Fruit fly (Drosophila melanogaster) whole organism, embryonic: ENCODE data around the gene CG31908.

Experiments used
- BEAF-32 ChIP-seq: fragments of 200-800 bp; sonication (Bioruptor generic); optimal IDR thresholded peaks from 3 replicates; lab custom pipeline; 2017; ENCODE audit warnings: missing biosample characterization, missing genetic modification characterization, mild to moderate bottlenecking, moderate library complexity, missing genetic modification reagents
- CG10321 ChIP-seq: fragments of 200-800 bp; sonication (Bioruptor generic); IDR thresholded peaks from 2 replicates; pipeline ENCODE4 v1.3.6; 2022; ENCODE audit warnings: missing biosample characterization, missing genetic modification characterization
- CG17568 ChIP-seq: fragments of 200-800 bp; sonication (Bioruptor generic); optimal IDR thresholded peaks from 2 replicates; lab custom pipeline; 2018; ENCODE audit warnings: missing biosample characterization, mild to moderate bottlenecking, missing genetic modification characterization, moderate library complexity
- MESR4 ChIP-seq: fragments of 200-800 bp; sonication (Bioruptor generic); optimal IDR thresholded peaks from 2 replicates; lab custom pipeline; 2018; ENCODE audit warnings: missing biosample characterization, mild to moderate bottlenecking, missing genetic modification characterization, moderate library complexity
- Rfx ChIP-seq: fragments of 200-800 bp; sonication (Bioruptor generic); IDR thresholded peaks from 2 replicates; pipeline ENCODE4 v1.3.6; 2022; ENCODE audit warnings: missing biosample characterization, missing genetic modification characterization
- YL-1 ChIP-seq: fragments of 200-800 bp; sonication (Bioruptor generic); optimal IDR thresholded peaks from 3 replicates; lab custom pipeline; 2017; ENCODE audit warnings: missing biosample characterization, mild to moderate bottlenecking, missing genetic modification characterization
- fd102C ChIP-seq: fragments of 200-800 bp; sonication (Bioruptor generic); optimal IDR thresholded peaks from 2 replicates; lab custom pipeline; 2018; ENCODE audit warnings: missing biosample characterization, mild to moderate bottlenecking, missing genetic modification characterization, moderate library complexity
- grn ChIP-seq: fragments of 200-800 bp; sonication (Bioruptor generic); optimal IDR thresholded peaks from 3 replicates; lab custom pipeline; 2017; ENCODE audit warnings: missing biosample characterization, missing genetic modification characterization
- hbn ChIP-seq: fragments of 200-800 bp; sonication (Bioruptor generic); IDR thresholded peaks from 2 replicates; pipeline ENCODE4 v1.3.6; 2022; ENCODE audit warnings: missing biosample characterization, missing genetic modification characterization; ENCODE audit not compliant: partially characterized antibody
- insv ChIP-seq, 2 experiments: fragments of 200-800 bp; sonication (Bioruptor generic); optimal IDR thresholded peaks; 3 replicates each; lab custom pipeline; 2016 to 2018; ENCODE audit warnings: missing biosample characterization in 2 of 2, missing genetic modification characterization in 2 of 2
- prd ChIP-seq, 3 experiments: fragments of >200 bp in 2 of 3; fragments of 200-800 bp in 1 of 3; sonication (Bioruptor generic) in 1 of 3; optimal IDR thresholded peaks in 2 of 3; IDR thresholded peaks in 1 of 3; 2 replicates in 2 of 3; 3 replicates in 1 of 3; pipeline versions ENCODE4 v1.3.6 to Lab custom; 2017 to 2022; ENCODE audit warnings: missing biosample characterization in 1 of 3, missing genetic modification characterization in 1 of 3
- run ChIP-seq: fragments of 200-800 bp; sonication (Bioruptor generic); optimal IDR thresholded peaks from 3 replicates; lab custom pipeline; 2018; ENCODE audit warnings: missing biosample characterization, mild to moderate bottlenecking, missing genetic modification characterization
- salm ChIP-seq: fragments of 200-800 bp; sonication (Bioruptor generic); optimal IDR thresholded peaks from 2 replicates; lab custom pipeline; 2018; ENCODE audit warnings: missing biosample characterization, mild to moderate bottlenecking, missing genetic modification characterization

- TF ChIP-seq grn (GFP tag; lab: Kevin White, UChicago) (no peak), fd102C (GFP tag; lab: Kevin White, UChicago) (no peak), CG10321 (GFP tag; lab: Robert Waterston, UW) (no peak), CG17568 (no peak), insv (GFP tag; optimal IDR thresholded peaks at IDR 0.05; lab: Kevin White, UChicago) (no peak), hbn (GFP tag; lab: Robert Waterston, UW) (no peak), prd (optimal IDR thresholded peaks at IDR 0.05; lab: Kevin White, UChicago) (no peak), prd (GFP tag; IDR thresholded peaks at IDR 0.05; lab: Robert Waterston, UW) (no peak), YL-1 (no peak), BEAF-32 (GFP tag; lab: Kevin White, UChicago) (no peak), MESR4 (no peak), run (tag; lab: Kevin White, UChicago) (no peak), salm (no peak), Rfx (GFP tag; lab: Robert Waterston, UW) (no peak)
Observed at dm6 chr2L:7050492-7051182, 23.4 kb upstream of the CG31908 start.
